Fruit fly (Drosophila melanogaster) whole organism, adult: ENCODE measurements around the gene Srg1.

ENCODE experiments used
- CG11617 ChIP-seq: fragments of 200-800 bp; sonication (Bioruptor generic); optimal IDR thresholded peaks from 2 replicates; lab custom pipeline; 2017; ENCODE audit warnings: mild to moderate bottlenecking, missing biosample characterization, missing genetic modification reagents, missing genetic modification characterization
- CG14711 ChIP-seq: fragments of 200-800 bp; sonication (Bioruptor generic); optimal IDR thresholded peaks from 2 replicates; lab custom pipeline; 2018; ENCODE audit warnings: missing biosample characterization, mild to moderate bottlenecking, missing genetic modification characterization, moderate library complexity
- CG7101 ChIP-seq: fragments of 200-800 bp; sonication (Bioruptor generic); optimal IDR thresholded peaks from 2 replicates; lab custom pipeline; 2018; ENCODE audit warnings: missing biosample characterization, mild to moderate bottlenecking, missing genetic modification characterization, moderate library complexity
- Crg-1 ChIP-seq: fragments of 200-800 bp; sonication (Bioruptor generic); optimal IDR thresholded peaks from 2 replicates; lab custom pipeline; 2016; ENCODE audit warnings: missing biosample characterization, missing genetic modification characterization
- Hr96 ChIP-seq: fragments of 200-800 bp; sonication (Bioruptor generic); optimal IDR thresholded peaks from 2 replicates; lab custom pipeline; 2016; ENCODE audit warnings: missing biosample characterization, missing genetic modification characterization
- Mnt ChIP-seq: fragments of 200-800 bp; sonication (Bioruptor generic); optimal IDR thresholded peaks from 2 replicates; lab custom pipeline; 2016; ENCODE audit warnings: missing biosample characterization, mild to moderate bottlenecking, missing genetic modification characterization
- kay ChIP-seq: fragments of 200-800 bp; sonication (Bioruptor generic); peaks from one replicate; lab custom pipeline; 2016; ENCODE audit warnings: missing biosample characterization, missing genetic modification characterization, borderline replicate concordance
- tj ChIP-seq: fragments of 200-800 bp; sonication (Bioruptor generic); optimal IDR thresholded peaks from 3 replicates; lab custom pipeline; 2017; ENCODE audit warnings: missing biosample characterization, mild to moderate bottlenecking, missing genetic modification characterization, moderate library complexity
- toe ChIP-seq: fragments of 200-800 bp; sonication (Bioruptor generic); optimal IDR thresholded peaks from 2 replicates; lab custom pipeline; 2016; ENCODE audit warnings: missing biosample characterization, missing genetic modification characterization

DNA sequence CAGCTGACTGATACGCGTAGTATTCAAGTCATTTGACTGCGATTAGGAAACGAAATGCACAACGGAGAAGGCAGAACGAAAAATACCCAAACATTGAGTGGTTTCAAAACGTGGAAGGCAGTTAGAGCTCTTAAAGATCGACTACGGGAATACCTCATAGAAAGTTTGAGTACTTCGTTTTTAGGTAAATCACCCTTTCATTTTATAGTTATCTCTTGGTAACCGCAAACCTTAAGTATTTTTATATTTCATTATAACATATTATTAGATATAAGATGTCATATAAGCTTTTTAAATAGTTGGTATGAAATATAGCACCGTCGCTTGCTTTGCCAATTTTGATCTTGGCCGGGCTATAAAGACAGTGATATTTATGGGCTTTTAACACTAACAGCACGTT, 19.4 kb downstream of the Srg1 start:
- TF ChIP-seq Crg-1 (GFP tag; lab: Kevin White, UChicago) (no peak), CG14711 (tag; lab: Kevin White, UChicago) (no peak), Hr96 (GFP tag; lab: Kevin White, UChicago) (no peak), toe (GFP tag; lab: Kevin White, UChicago) (no peak), CG11617 (GFP tag; lab: Kevin White, UChicago) (no peak), Mnt (no peak), CG7101 (tag; lab: Kevin White, UChicago) (no peak), tj (GFP tag; lab: Kevin White, UChicago) (no peak), kay (GFP tag; lab: Kevin White, UChicago) (no peak)
